Worm (Caenorhabditis elegans) whole organism, young adult: ENCODE measurements around the gene chil-4.

ENCODE experiments used
- athp-1 ChIP-seq: sonication (generic microtip); optimal IDR thresholded peaks from 2 replicates; lab custom pipeline; 2017; ENCODE audit warnings: mild to moderate bottlenecking, missing genetic modification characterization, missing compliant biosample characterization
- bed-1 ChIP-seq: fragments of 200-800 bp; sonication (Bioruptor generic); IDR thresholded peaks from 2 replicates; pipeline ENCODE4 v1.3.6; 2022; ENCODE audit warnings: missing genetic modification reagents, missing genetic modification characterization, missing compliant biosample characterization
- ceh-58 ChIP-seq: fragments of 200-800 bp; sonication (Bioruptor generic); IDR thresholded peaks from 2 replicates; pipeline ENCODE4 v1.3.6; 2022; ENCODE audit warnings: missing genetic modification characterization, missing compliant biosample characterization
- gei-17 ChIP-seq: fragments of 200-800 bp; sonication (Bioruptor generic); optimal IDR thresholded peaks from 2 replicates; lab custom pipeline; 2018; ENCODE audit warnings: mild to moderate bottlenecking, missing genetic modification characterization, missing compliant biosample characterization
- mxl-1 ChIP-seq: sonication (generic microtip); optimal IDR thresholded peaks from 2 replicates; lab custom pipeline; 2016; ENCODE audit warnings: missing genetic modification characterization, missing compliant biosample characterization
- nfya-1 ChIP-seq: sonication (generic microtip); optimal IDR thresholded peaks from 2 replicates; lab custom pipeline; 2017; ENCODE audit warnings: antibody characterized with exemption, missing compliant biosample characterization, missing genetic modification characterization, borderline replicate concordance; ENCODE audit not compliant: insufficient read depth
- nhr-27 ChIP-seq: fragments of 200-800 bp; sonication (Bioruptor generic); optimal IDR thresholded peaks from 2 replicates; lab custom pipeline; 2018; ENCODE audit warnings: mild to moderate bottlenecking, missing genetic modification characterization, moderate library complexity, missing compliant biosample characterization
- sea-2 ChIP-seq: fragments of 200-800 bp; sonication (Bioruptor generic); IDR thresholded peaks from 2 replicates; pipeline ENCODE4 v1.3.6; 2022; ENCODE audit warnings: missing genetic modification characterization, missing compliant biosample characterization
- snpc-1.3 ChIP-seq: sonication (generic microtip); optimal IDR thresholded peaks from 2 replicates; lab custom pipeline; 2017; ENCODE audit warnings: missing genetic modification characterization, mild to moderate bottlenecking, missing compliant biosample characterization, antibody characterized with exemption, moderate library complexity, missing genotype, missing genetic modification reagents; ENCODE audit not compliant: insufficient read depth
- unc-62 ChIP-seq: fragments of 150-350 bp; optimal IDR thresholded peaks from 2 replicates; lab custom pipeline; 2014; ENCODE audit warnings: missing biosample characterization, missing genetic modification reagents, missing genetic modification characterization

- TF ChIP-seq snpc-1.3 (tag; lab: Kevin White, UChicago), result no peak
- TF ChIP-seq gei-17, result no peak
- TF ChIP-seq sea-2 (GFP tag; lab: Robert Waterston, UW), result no peak
- no peak for TF ChIP-seq nhr-27
- TF ChIP-seq unc-62 (GFP tag; lab: Kevin White, UChicago), result no peak
- TF ChIP-seq bed-1 (GFP tag; lab: Robert Waterston, UW), result no peak
- no peak for TF ChIP-seq mxl-1 (tag; lab: Kevin White, UChicago)
- TF ChIP-seq athp-1 (tag; lab: Kevin White, UChicago), result no peak
- TF ChIP-seq nfya-1 (tag; lab: Kevin White, UChicago), result no peak
- TF ChIP-seq ceh-58 (GFP tag; lab: Robert Waterston, UW), result no peak
Measured at ce11 chrII:9834921-9835320, 20.6 kb downstream of the chil-4 start, which contains the start of gene arrd-5.
